Worm (Caenorhabditis elegans) whole organism, L2 larva: ENCODE measurements around the gene C50E3.12.

Experiments
- aly-2 ChIP-seq: fragments of 150-350 bp; optimal IDR thresholded peaks from 2 replicates; lab custom pipeline; 2014; ENCODE audit warnings: missing biosample characterization, missing genetic modification characterization
- ama-1 ChIP-seq: fragments of 150-350 bp; optimal IDR thresholded peaks from 2 replicates; lab custom pipeline; 2018; ENCODE audit warnings: inconsistent platforms
- blmp-1 ChIP-seq: sonication (generic microtip); optimal IDR thresholded peaks from 2 replicates; lab custom pipeline; 2017; ENCODE audit warnings: missing genetic modification characterization, mild to moderate bottlenecking, missing compliant biosample characterization, antibody characterized with exemption, moderate library complexity; ENCODE audit not compliant: insufficient read depth
- nhr-23 ChIP-seq: fragments of 150-350 bp; optimal IDR thresholded peaks from 2 replicates; lab custom pipeline; 2014; ENCODE audit warnings: missing biosample characterization, missing genetic modification reagents, missing genetic modification characterization

DNA sequence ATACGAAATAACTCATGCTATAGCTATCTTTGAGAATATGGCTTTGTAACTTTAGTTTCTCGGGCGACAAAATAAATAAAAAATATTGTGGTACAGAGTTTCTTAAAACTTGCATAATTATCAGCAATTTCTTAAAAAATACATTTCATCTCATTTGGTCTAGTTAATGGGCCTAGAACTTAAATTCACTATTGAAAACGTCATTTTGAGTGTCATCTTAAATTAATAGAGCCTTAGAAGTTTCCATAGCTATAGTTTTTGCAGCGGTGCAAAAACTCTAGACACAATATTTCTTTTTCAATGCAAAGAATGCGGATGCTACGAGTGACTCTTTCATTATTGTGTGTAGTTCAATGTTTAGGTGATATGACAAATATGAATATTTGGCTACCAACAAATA, 9.8 kb downstream of the C50E3.12 start, which contains the start of gene clec-215:
- TF ChIP-seq ama-1 (lab: Kevin White, UChicago) (no peak), aly-2 (tag; lab: Kevin White, UChicago) (no peak), blmp-1 (tag; lab: Kevin White, UChicago) (no peak), nhr-23 (tag; lab: Kevin White, UChicago) (no peak)
